Fruit fly (Drosophila melanogaster): ENCODE data around the gene Smr.

The Smr gene

DNA sequence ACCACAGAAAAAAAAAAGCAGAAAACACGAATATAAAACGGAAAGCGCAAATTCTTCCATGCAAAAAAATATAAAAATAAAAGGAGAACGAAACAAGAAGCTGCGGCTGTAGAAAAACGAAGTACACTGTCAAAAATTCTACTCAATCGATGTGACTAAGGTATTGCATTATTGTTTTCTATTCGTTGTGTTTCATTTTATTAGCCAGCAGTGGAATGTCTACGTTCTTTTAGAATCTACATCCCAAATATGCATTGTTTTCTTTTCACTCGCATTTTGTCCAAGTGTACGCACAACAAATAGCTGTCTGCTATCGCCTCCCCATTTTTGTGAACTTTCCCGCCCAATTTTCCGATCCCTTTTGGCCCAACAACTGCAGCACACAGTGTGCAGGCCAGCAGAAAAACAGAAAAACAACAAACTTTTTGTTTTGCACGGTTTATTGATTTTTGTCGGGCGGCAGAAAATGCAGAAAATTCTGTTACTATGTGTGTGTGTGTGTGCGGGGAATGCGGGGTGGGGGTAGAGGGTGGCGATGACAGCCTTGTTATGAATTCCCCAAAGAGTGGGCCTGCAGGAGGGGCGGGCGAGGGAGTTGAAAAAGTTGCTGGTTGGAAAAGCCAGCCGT is 23.2 kb downstream of the Smr start (continued):
- TF ChIP-seq CG2712 (tag; optimal IDR thresholded peaks at IDR 0.05): peak; percentile 68
- no peak for TF ChIP-seq Neu2 (GFP tag; optimal IDR thresholded peaks at IDR 0.05; ENCODE audit: borderline replicate concordance)
- TF ChIP-seq eve (GFP tag; optimal IDR thresholded peaks at IDR 0.05): no peak
- TF ChIP-seq CG17186 (GFP tag; optimal IDR thresholded peaks at IDR 0.05): peak; percentile 9
- no peak for TF ChIP-seq Sin3A (optimal IDR thresholded peaks at IDR 0.05)
- TF ChIP-seq CG8281 (tag; optimal IDR thresholded peaks at IDR 0.05): peak; percentile 27
- peak; percentile 9 for TF ChIP-seq CG6683 (GFP tag; optimal IDR thresholded peaks at IDR 0.05)
- TF ChIP-seq Nf-YB (GFP tag; optimal IDR thresholded peaks at IDR 0.05): peak; percentile 5
- peak; percentile 70 for TF ChIP-seq jumu (GFP tag; optimal IDR thresholded peaks at IDR 0.05)
- peak; percentile 67 for TF ChIP-seq CG16863 (GFP tag; optimal IDR thresholded peaks at IDR 0.05)
- peak; percentile 35; the same call in 1 of the 2 replicates for TF ChIP-seq wdn (GFP tag; IDR thresholded peaks at IDR 0.05)
- TF ChIP-seq bigmax (GFP tag; optimal IDR thresholded peaks at IDR 0.05): no peak
- TF ChIP-seq B-H2 (GFP tag; optimal IDR thresholded peaks at IDR 0.05): no peak
- TF ChIP-seq CG17829 (tag; optimal IDR thresholded peaks at IDR 0.05): peak; percentile 54
- no peak for TF ChIP-seq ftz-f1 (GFP tag; optimal IDR thresholded peaks at IDR 0.05)
- TF ChIP-seq CG9437 (GFP tag; optimal IDR thresholded peaks at IDR 0.05): peak; percentile 54
- TF ChIP-seq NFAT (GFP tag; IDR thresholded peaks at IDR 0.05): no peak
- TF ChIP-seq CG6654 (GFP tag; optimal IDR thresholded peaks at IDR 0.05): peak; percentile 36
- TF ChIP-seq row (GFP tag; IDR thresholded peaks at IDR 0.05): peak; percentile 74
- TF ChIP-seq mld (GFP tag; IDR thresholded peaks at IDR 0.05; ENCODE audit: partially characterized antibody): no peak
- no peak for TF ChIP-seq MESR4 (GFP tag; optimal IDR thresholded peaks at IDR 0.05)
- TF ChIP-seq CG10209 (GFP tag; optimal IDR thresholded peaks at IDR 0.05): peak; percentile 69
- TF ChIP-seq lbe (GFP tag; optimal IDR thresholded peaks at IDR 0.05): peak; percentile 42
- TF ChIP-seq CG11093 (GFP tag; IDR thresholded peaks at IDR 0.05): 0 out of 3 replicates have a peak, but pooled peaks have one; percentile 51
- TF ChIP-seq CG18262 (tag; optimal IDR thresholded peaks at IDR 0.05): peak; percentile 64
- TF ChIP-seq CG4424 (GFP tag; optimal IDR thresholded peaks at IDR 0.05): peak; percentile 75
- TF ChIP-seq p53 (GFP tag; optimal IDR thresholded peaks at IDR 0.05): no peak
- no peak for TF ChIP-seq fd64A (GFP tag; optimal IDR thresholded peaks at IDR 0.05)
- TF ChIP-seq ranshi (GFP tag; IDR thresholded peaks at IDR 0.05): peak; percentile 69
- no peak for TF ChIP-seq CkIIα-i1 (GFP tag; IDR thresholded peaks at IDR 0.05)
- no peak for TF ChIP-seq CG2202 (tag; optimal IDR thresholded peaks at IDR 0.05)
- no peak for TF ChIP-seq pros (GFP tag; optimal IDR thresholded peaks at IDR 0.05)
- no peak for TF ChIP-seq abd-A (tag; optimal IDR thresholded peaks at IDR 0.05)
- TF ChIP-seq dmrt99B (tag; optimal IDR thresholded peaks at IDR 0.05): peak; percentile 78
- no peak for TF ChIP-seq yki (optimal IDR thresholded peaks at IDR 0.05)
- no peak for TF ChIP-seq pan (optimal IDR thresholded peaks at IDR 0.05)
- peak in 1 of 2 experiments; percentile 62 for TF ChIP-seq pan (GFP tag; optimal IDR thresholded peaks at IDR 0.05 in 1 of 2, IDR thresholded peaks at IDR 0.05 in 1 of 2)
- TF ChIP-seq bbx (GFP tag; IDR thresholded peaks at IDR 0.05; ENCODE audit: partially characterized antibody): no peak
- TF ChIP-seq Lpt (GFP tag; optimal IDR thresholded peaks at IDR 0.05): no peak
- TF ChIP-seq ara (GFP tag; IDR thresholded peaks at IDR 0.05): peak; percentile 49; the same call in 1 of the 2 replicates
- peak; percentile 71 for TF ChIP-seq CG31388 (GFP tag; optimal IDR thresholded peaks at IDR 0.05)
- no peak for TF ChIP-seq Doc3 (GFP tag; IDR thresholded peaks at IDR 0.05; ENCODE audit: partially characterized antibody)
- no peak for TF ChIP-seq kni (GFP tag; optimal IDR thresholded peaks at IDR 0.05)
- peak; percentile 23 for TF ChIP-seq CG4282 (GFP tag; optimal IDR thresholded peaks at IDR 0.05)
- TF ChIP-seq ato (GFP tag; IDR thresholded peaks at IDR 0.05; ENCODE audit: partially characterized antibody): no peak
- peak; percentile 81 for TF ChIP-seq lab (GFP tag; optimal IDR thresholded peaks at IDR 0.05)
- TF ChIP-seq CG12659 (GFP tag; optimal IDR thresholded peaks at IDR 0.05): peak; percentile 57
- TF ChIP-seq Spps (tag; optimal IDR thresholded peaks at IDR 0.05): peak; percentile 20
- TF ChIP-seq Ptx1 (GFP tag; IDR thresholded peaks at IDR 0.05): peak; percentile 80
- peak; percentile 56; the same call in 2 of the 3 replicates for TF ChIP-seq tgo (GFP tag; IDR thresholded peaks at IDR 0.05)
